Worm (Caenorhabditis elegans): ENCODE measurements around the gene R09D1.12.

DNA sequence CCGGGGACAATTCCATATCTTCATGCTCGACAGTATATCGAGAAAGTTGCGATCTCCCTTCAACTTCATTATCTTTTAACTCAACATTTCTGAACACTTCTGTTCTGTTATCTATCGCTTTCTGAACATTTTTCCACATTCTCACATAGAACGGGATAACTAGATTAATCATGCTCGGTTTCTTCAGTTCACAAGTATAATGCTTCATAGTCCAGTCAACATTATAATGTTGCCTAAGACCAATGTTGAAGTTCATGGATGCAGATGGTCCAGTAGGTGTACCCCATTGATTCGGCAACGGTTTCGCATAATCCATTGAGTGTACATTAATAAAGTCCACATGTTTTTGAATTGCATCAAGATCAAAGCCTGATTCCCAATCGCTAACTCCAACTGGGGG is 13.2 kb downstream of the R09D1.12 start:
- TF ChIP-seq T22C8.4 (GFP tag; IDR thresholded peaks at IDR 0.05), result no peak
- TF ChIP-seq flt-1 (GFP tag; IDR thresholded peaks at IDR 0.05), result no peak
- TF ChIP-seq cog-1 (tag; optimal IDR thresholded peaks at IDR 0.05), result no peak
- no peak for TF ChIP-seq med-1 (GFP tag; optimal IDR thresholded peaks at IDR 0.05; ENCODE audit: insufficient read depth)
- TF ChIP-seq tab-1 (GFP tag; IDR thresholded peaks at IDR 0.05), result no peak
- TF ChIP-seq ref-1 (GFP tag; conservative IDR thresholded peaks at IDR 0.05), result no peak

Data from whole organism, midembryonic.